Worm (Caenorhabditis elegans) whole organism, L4/young adult: Measurements from ENCODE around the gene let-721.

Source experiments
- W03F9.2 ChIP-seq: fragments of 150-350 bp; optimal IDR thresholded peaks from 2 replicates; lab custom pipeline; 2014; ENCODE audit warnings: missing biosample characterization, missing genetic modification characterization
- dao-5 ChIP-seq: sonication (generic microtip); optimal IDR thresholded peaks from 2 replicates; lab custom pipeline; 2016; ENCODE audit warnings: missing genotype, missing genetic modification characterization, moderate library complexity, missing compliant biosample characterization
- him-1 ChIP-seq: sonication (generic microtip); optimal IDR thresholded peaks from 2 replicates; lab custom pipeline; 2016; ENCODE audit warnings: missing genotype, missing genetic modification reagents, missing genetic modification characterization, missing compliant biosample characterization

ce11 chrIII:6447521-6447920 lies 814 bp upstream of the let-721 start:
- TF ChIP-seq him-1 (no peak), dao-5 (tag; lab: Kevin White, UChicago) (no peak), W03F9.2 (tag; lab: Kevin White, UChicago) (no peak)
